Worm (Caenorhabditis elegans): ENCODE data around the gene misc-1.

Gene misc-1

ce11 chrII:286551-286724 lies at the start of gene misc-1:
misc-1 (plus strand) TSS chrII:286625.
- TF ChIP-seq lin-11 (tag; optimal IDR thresholded peaks at IDR 0.05), result no peak
- TF ChIP-seq pax-1 (tag; optimal IDR thresholded peaks at IDR 0.05), result no peak
- no peak for TF ChIP-seq ceh-6 (GFP tag; optimal IDR thresholded peaks at IDR 0.05)
- no peak for TF ChIP-seq ceh-2 (tag; optimal IDR thresholded peaks at IDR 0.05)
- no peak for TF ChIP-seq ahr-1 (tag; optimal IDR thresholded peaks at IDR 0.05)
- TF ChIP-seq dmd-4 (tag; optimal IDR thresholded peaks at IDR 0.05; ENCODE audit: borderline replicate concordance), result no peak
- no peak for TF ChIP-seq hlh-13 (GFP tag; optimal IDR thresholded peaks at IDR 0.05)
- no peak for TF ChIP-seq ceh-30 (tag; optimal IDR thresholded peaks at IDR 0.05)

- TF ChIP-seq lim-6 (tag; optimal IDR thresholded peaks at IDR 0.05) (no peak), ref-2 (tag; optimal IDR thresholded peaks at IDR 0.05) (no peak), ceh-14 (tag; optimal IDR thresholded peaks at IDR 0.05) (no peak), ets-4 (tag; optimal IDR thresholded peaks at IDR 0.05) (no peak), pat-9 (tag; optimal IDR thresholded peaks at IDR 0.05) (no peak), pros-1 (tag; optimal IDR thresholded peaks at IDR 0.05) (no peak), che-1 (tag; optimal IDR thresholded peaks at IDR 0.05) (no peak)
Measured at ce11 chrII:237721-238120, 48.7 kb upstream of the misc-1 start, which contains the start of gene laat-1. laat-1 (minus strand) TSS chrII:237821.

ce11 chrII:240043-240442 lies 46.4 kb upstream of the misc-1 start:
- TF ChIP-seq ttx-3 (tag; optimal IDR thresholded peaks at IDR 0.05) (no peak), sox-4 (tag; optimal IDR thresholded peaks at IDR 0.05) (no peak), fkh-6 (tag; optimal IDR thresholded peaks at IDR 0.05) (no peak), dmd-4 (tag; optimal IDR thresholded peaks at IDR 0.05; ENCODE audit: borderline replicate concordance) (no peak), dve-1 (tag; optimal IDR thresholded peaks at IDR 0.05) (no peak), ceh-24 (tag; optimal IDR thresholded peaks at IDR 0.05) (no peak), elt-2 (tag; optimal IDR thresholded peaks at IDR 0.05) (peak; percentile 83), che-1 (tag; optimal IDR thresholded peaks at IDR 0.05) (no peak), gmeb-2 (tag; optimal IDR thresholded peaks at IDR 0.05) (no peak), ref-2 (tag; optimal IDR thresholded peaks at IDR 0.05) (no peak), pqm-1 (tag; optimal IDR thresholded peaks at IDR 0.05) (peak; percentile 24), ama-1 (optimal IDR thresholded peaks at IDR 0.05) (no peak)

- TF ChIP-seq nfya-1 (tag; optimal IDR thresholded peaks at IDR 0.05), result no peak
- no peak for TF ChIP-seq ceh-9 (tag; optimal IDR thresholded peaks at IDR 0.05)
- TF ChIP-seq madf-2 (tag; optimal IDR thresholded peaks at IDR 0.05), result no peak
- no peak for TF ChIP-seq gmeb-2 (tag; optimal IDR thresholded peaks at IDR 0.05)
- no peak for TF ChIP-seq Y22D7AL.16 (tag; optimal IDR thresholded peaks at IDR 0.05)
- TF ChIP-seq odd-2 (tag; optimal IDR thresholded peaks at IDR 0.05), result no peak
- TF ChIP-seq ceh-31 (tag; optimal IDR thresholded peaks at IDR 0.05), result no peak
- no peak for TF ChIP-seq ceh-34 (tag; optimal IDR thresholded peaks at IDR 0.05)
- no peak for TF ChIP-seq che-1 (tag; optimal IDR thresholded peaks at IDR 0.05)
- TF ChIP-seq npax-4 (tag; optimal IDR thresholded peaks at IDR 0.05), result no peak
- no peak for TF ChIP-seq hlh-15 (tag; optimal IDR thresholded peaks at IDR 0.05)
- no peak for TF ChIP-seq syd-9 (tag; optimal IDR thresholded peaks at IDR 0.05)
- no peak for TF ChIP-seq ceh-24 (tag; optimal IDR thresholded peaks at IDR 0.05)
- no peak for TF ChIP-seq lim-6 (tag; optimal IDR thresholded peaks at IDR 0.05)
- TF ChIP-seq ceh-45 (GFP tag; IDR thresholded peaks at IDR 0.05), result no peak
- TF ChIP-seq C08G9.2 (tag; optimal IDR thresholded peaks at IDR 0.05), result no peak
- no peak for TF ChIP-seq hlh-6 (tag; optimal IDR thresholded peaks at IDR 0.05)
- TF ChIP-seq sox-2 (GFP tag; IDR thresholded peaks at IDR 0.05), result no peak
Measured at ce11 chrII:247736-248135, 38.7 kb upstream of the misc-1 start.

ce11 chrII:255124-255523 lies 31.3 kb upstream of the misc-1 start:
- TF ChIP-seq ceh-2 (tag; optimal IDR thresholded peaks at IDR 0.05) (peak; percentile 82), ahr-1 (tag; optimal IDR thresholded peaks at IDR 0.05) (peak; percentile 57), pag-3 (tag; optimal IDR thresholded peaks at IDR 0.05; ENCODE audit: borderline replicate concordance) (peak; percentile 84), unc-55 (GFP tag; optimal IDR thresholded peaks at IDR 0.05) (peak; percentile 61), gmeb-2 (tag; optimal IDR thresholded peaks at IDR 0.05) (peak; percentile 63), ceh-6 (GFP tag; optimal IDR thresholded peaks at IDR 0.05) (peak; percentile 59), ceh-45 (GFP tag; IDR thresholded peaks at IDR 0.05) (0 out of 2 replicates have a peak, but pooled peaks have one; percentile 45), odd-2 (tag; optimal IDR thresholded peaks at IDR 0.05) (peak; percentile 32), K02D7.2 (tag; optimal IDR thresholded peaks at IDR 0.05) (peak; percentile 46), pros-1 (tag; optimal IDR thresholded peaks at IDR 0.05) (no peak), ama-1 (optimal IDR thresholded peaks at IDR 0.05) (no peak), pqm-1 (tag; optimal IDR thresholded peaks at IDR 0.05) (peak; percentile 92), eyg-1 (tag; optimal IDR thresholded peaks at IDR 0.05) (peak; percentile 76), ceh-19 (GFP tag; optimal IDR thresholded peaks at IDR 0.05) (peak; percentile 74), dve-1 (tag; optimal IDR thresholded peaks at IDR 0.05) (peak; percentile 42), nhr-11 (tag; optimal IDR thresholded peaks at IDR 0.05) (no peak), ttx-3 (tag; optimal IDR thresholded peaks at IDR 0.05) (peak; percentile 72), ceh-9 (tag; optimal IDR thresholded peaks at IDR 0.05) (no peak), pha-2 (tag; optimal IDR thresholded peaks at IDR 0.05) (peak; percentile 74), C08G9.2 (tag; optimal IDR thresholded peaks at IDR 0.05) (peak; percentile 87), pax-1 (tag; optimal IDR thresholded peaks at IDR 0.05) (peak; percentile 48), ceh-34 (tag; optimal IDR thresholded peaks at IDR 0.05) (peak; percentile 88), elt-2 (tag; optimal IDR thresholded peaks at IDR 0.05) (peak; percentile 89)

All from whole organism, late embryonic.